Fruit fly (Drosophila melanogaster): Measurements from ENCODE around the gene CG14563.
A peak's percentile ranks its signal among the peaks of the same experiment; 100 is the strongest.

Gene CG14563

DNA sequence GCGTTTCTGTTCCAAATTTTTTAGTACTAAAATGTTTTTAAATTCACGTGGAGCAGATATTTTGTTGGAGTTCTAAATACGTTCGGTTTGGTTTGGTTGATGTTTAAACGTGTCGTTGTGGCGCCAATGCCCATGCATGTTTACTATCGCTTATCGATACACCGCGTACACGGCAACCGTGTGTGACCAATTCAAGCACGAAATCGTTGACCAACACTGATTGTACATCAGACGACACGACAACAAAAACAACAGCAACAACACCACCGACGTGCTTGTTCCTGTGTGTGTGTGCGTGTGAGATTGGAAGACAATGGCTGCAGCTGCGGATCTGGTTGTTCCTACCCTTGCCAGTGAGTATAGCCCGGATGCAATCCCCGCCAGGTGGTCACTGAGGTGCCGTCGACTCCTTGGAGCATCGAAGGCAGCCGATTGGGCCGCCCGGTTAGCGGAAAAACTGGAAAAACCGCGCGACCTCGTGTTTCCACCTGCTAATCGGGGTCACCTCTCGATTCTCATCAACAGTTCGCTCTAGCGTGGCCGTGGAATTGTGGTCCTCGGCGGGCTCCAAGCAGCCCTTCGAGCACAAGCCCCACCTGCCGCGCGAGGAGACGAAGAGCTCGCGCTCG is 17.3 kb downstream of the CG14563 start, which contains the start of gene eIF2A (continued):
- peak; percentile 73 to 78 for TF ChIP-seq dpn (GFP tag; optimal IDR thresholded peaks at IDR 0.05)
- TF ChIP-seq tap (tag; optimal IDR thresholded peaks at IDR 0.05) = no peak
- no peak for TF ChIP-seq Fer2 (tag; optimal IDR thresholded peaks at IDR 0.05)
- no peak for TF ChIP-seq CG3838 (GFP tag; optimal IDR thresholded peaks at IDR 0.05)
- 0 out of 2 replicates have a peak, but pooled peaks have one; percentile 29 for TF ChIP-seq stc (GFP tag; IDR thresholded peaks at IDR 0.05)
- TF ChIP-seq Tbp (GFP tag; optimal IDR thresholded peaks at IDR 0.05) = no peak
- TF ChIP-seq H2.0 (GFP tag; IDR thresholded peaks at IDR 0.05) = peak; percentile 48
- TF ChIP-seq fu2 (GFP tag; optimal IDR thresholded peaks at IDR 0.05) = peak; percentile 79
- no peak for TF ChIP-seq dati (GFP tag; IDR thresholded peaks at IDR 0.05)
- peak; percentile 45 for TF ChIP-seq unpg (GFP tag; optimal IDR thresholded peaks at IDR 0.05)
- TF ChIP-seq Dp (GFP tag; optimal IDR thresholded peaks at IDR 0.05) = peak; percentile 99
- peak; percentile 1 for TF ChIP-seq salm (tag; optimal IDR thresholded peaks at IDR 0.05)
- peak; percentile 99 for TF ChIP-seq MESR4 (GFP tag; optimal IDR thresholded peaks at IDR 0.05)
- peak; percentile 72 for TF ChIP-seq Nf-YC (tag; optimal IDR thresholded peaks at IDR 0.05)
- no peak for TF ChIP-seq CG31388 (GFP tag; optimal IDR thresholded peaks at IDR 0.05)
- no peak for TF ChIP-seq CG6254 (GFP tag; optimal IDR thresholded peaks at IDR 0.05)
- TF ChIP-seq ATbp (GFP tag; optimal IDR thresholded peaks at IDR 0.05) = no peak
- no peak for TF ChIP-seq ase (GFP tag; IDR thresholded peaks at IDR 0.05)
- no peak for TF ChIP-seq ap (GFP tag; IDR thresholded peaks at IDR 0.05)
- peak; percentile 74 for TF ChIP-seq nom (GFP tag; optimal IDR thresholded peaks at IDR 0.05)
- TF ChIP-seq pfk (GFP tag; optimal IDR thresholded peaks at IDR 0.05) = peak; percentile 54
- TF ChIP-seq Gsc (GFP tag; IDR thresholded peaks at IDR 0.05) = no peak
- TF ChIP-seq Ptx1 (GFP tag; IDR thresholded peaks at IDR 0.05) = peak; percentile 45; the same call in 1 of the 2 replicates
- peak; percentile 42 for TF ChIP-seq zen (tag; optimal IDR thresholded peaks at IDR 0.05)
- peak; percentile 28 for TF ChIP-seq CG8478 (optimal IDR thresholded peaks at IDR 0.05)
- TF ChIP-seq CG12299 (tag; optimal IDR thresholded peaks at IDR 0.05) = no peak
- no peak for TF ChIP-seq tgo (GFP tag; IDR thresholded peaks at IDR 0.05)
- peak; percentile 76 for TF ChIP-seq BEAF-32 (GFP tag; optimal IDR thresholded peaks at IDR 0.05)
- TF ChIP-seq ken (GFP tag; IDR thresholded peaks at IDR 0.05) = peak; percentile 78; the same call in 2 of the 3 replicates
- no peak for TF ChIP-seq Doc2 (GFP tag; IDR thresholded peaks at IDR 0.05)
- peak; percentile 28 for TF ChIP-seq fd102C (GFP tag; optimal IDR thresholded peaks at IDR 0.05)
- TF ChIP-seq pzg (GFP tag; optimal IDR thresholded peaks at IDR 0.05) = peak; percentile 99
- TF ChIP-seq Antp (GFP tag; optimal IDR thresholded peaks at IDR 0.05) = peak; percentile 78
- TF ChIP-seq hkb (optimal IDR thresholded peaks at IDR 0.05) = no peak
- peak; percentile 60; the same call in 1 of the 2 replicates for TF ChIP-seq hkb (GFP tag; IDR thresholded peaks at IDR 0.05)
- peak; percentile 50 for TF ChIP-seq Hr3 (GFP tag; optimal IDR thresholded peaks at IDR 0.05)
- TF ChIP-seq Oli (tag; optimal IDR thresholded peaks at IDR 0.05) = no peak
- peak; percentile 69 for TF ChIP-seq Sin3A (optimal IDR thresholded peaks at IDR 0.05)
- TF ChIP-seq emc (GFP tag; optimal IDR thresholded peaks at IDR 0.05) = no peak
- TF ChIP-seq CG2889 (GFP tag; IDR thresholded peaks at IDR 0.05) = no peak
- TF ChIP-seq Drgx (GFP tag; IDR thresholded peaks at IDR 0.05) = peak; percentile 29; the same call in 1 of the 2 replicates
- TF ChIP-seq p53 (GFP tag; optimal IDR thresholded peaks at IDR 0.05) = peak; percentile 92
- TF ChIP-seq HLH54F (GFP tag; optimal IDR thresholded peaks at IDR 0.05) = peak; percentile 77
- peak; percentile 27 for TF ChIP-seq ewg (GFP tag; optimal IDR thresholded peaks at IDR 0.05)
- peak; percentile 71 for TF ChIP-seq Side (GFP tag; optimal IDR thresholded peaks at IDR 0.05)
- peak; percentile 60; the same call in 1 of the 2 replicates for TF ChIP-seq rib (GFP tag; IDR thresholded peaks at IDR 0.05)
- peak; percentile 34 for TF ChIP-seq CG16863 (GFP tag; optimal IDR thresholded peaks at IDR 0.05)
- TF ChIP-seq gem (tag; optimal IDR thresholded peaks at IDR 0.05) = no peak
- peak; percentile 52 for TF ChIP-seq Fer3 (tag; optimal IDR thresholded peaks at IDR 0.05)
- no peak for TF ChIP-seq run (tag; optimal IDR thresholded peaks at IDR 0.05)
- peak; percentile 29; the same call in 1 of the 2 replicates for TF ChIP-seq CG42726 (GFP tag; IDR thresholded peaks at IDR 0.05; ENCODE audit: partially characterized antibody)

Data from whole organism, embryonic.